Worm (Caenorhabditis elegans) whole organism, mixed stage, embryonic: ENCODE results near the gene nhr-12.

ENCODE experiments used
- M03D4.4 ChIP-seq: sonication (generic microtip); optimal IDR thresholded peaks from 2 replicates; lab custom pipeline; 2017; ENCODE audit warnings: mild to moderate bottlenecking, missing genetic modification characterization, missing compliant biosample characterization
- bed-3 ChIP-seq: fragments of 200-800 bp; sonication (Bioruptor generic); optimal IDR thresholded peaks from 3 replicates; lab custom pipeline; 2018; ENCODE audit warnings: mild to moderate bottlenecking, missing genetic modification characterization, moderate library complexity, missing compliant biosample characterization
- blmp-1 ChIP-seq: fragments of 150-350 bp; optimal IDR thresholded peaks from 2 replicates; lab custom pipeline; 2014; ENCODE audit warnings: missing biosample characterization, missing genetic modification characterization
- ceh-39 ChIP-seq: fragments of 150-350 bp; optimal IDR thresholded peaks from 2 replicates; lab custom pipeline; 2014; ENCODE audit warnings: missing biosample characterization, missing genetic modification characterization
- ceh-83 ChIP-seq: fragments of 200-800 bp; sonication (Bioruptor generic); optimal IDR thresholded peaks from 2 replicates; lab custom pipeline; 2018; ENCODE audit warnings: mild to moderate bottlenecking, missing genetic modification characterization, missing compliant biosample characterization
- ces-1 ChIP-seq: fragments of 150-350 bp; optimal IDR thresholded peaks from 2 replicates; lab custom pipeline; 2014; ENCODE audit warnings: missing biosample characterization, missing genetic modification reagents, missing genetic modification characterization
- drap-1 ChIP-seq: fragments of 200-800 bp; sonication (Bioruptor generic); optimal IDR thresholded peaks from 3 replicates; lab custom pipeline; 2018; ENCODE audit warnings: mild to moderate bottlenecking, missing genetic modification characterization, missing compliant biosample characterization
- elt-1 ChIP-seq: sonication (generic microtip); optimal IDR thresholded peaks from 2 replicates; lab custom pipeline; 2017; ENCODE audit warnings: missing genetic modification characterization, mild to moderate bottlenecking, missing compliant biosample characterization, antibody characterized with exemption, moderate library complexity, borderline replicate concordance; ENCODE audit not compliant: insufficient read depth
- elt-3 ChIP-seq: fragments of 150-350 bp; optimal IDR thresholded peaks from 2 replicates; lab custom pipeline; 2014; ENCODE audit warnings: missing biosample characterization, missing genetic modification characterization
- flh-1 ChIP-seq: fragments of 200-800 bp; sonication (Bioruptor generic); optimal IDR thresholded peaks from 2 replicates; lab custom pipeline; 2018; ENCODE audit warnings: mild to moderate bottlenecking, missing genetic modification characterization, moderate library complexity, missing compliant biosample characterization
- ham-2 ChIP-seq: fragments of 200-800 bp; sonication (Bioruptor generic); optimal IDR thresholded peaks from 2 replicates; lab custom pipeline; 2018; ENCODE audit warnings: mild to moderate bottlenecking, missing genetic modification characterization, missing compliant biosample characterization
- hlh-1 ChIP-seq: fragments of 150-350 bp; optimal IDR thresholded peaks from 2 replicates; lab custom pipeline; 2014; ENCODE audit warnings: missing biosample characterization, missing genetic modification reagents, missing genetic modification characterization
- lin-13 ChIP-seq: fragments of 150-350 bp; optimal IDR thresholded peaks from 2 replicates; lab custom pipeline; 2014; ENCODE audit warnings: missing biosample characterization, missing genetic modification characterization
- lin-32 ChIP-seq: fragments of 200-800 bp; sonication (Bioruptor generic); optimal IDR thresholded peaks from 2 replicates; lab custom pipeline; 2018; ENCODE audit warnings: mild to moderate bottlenecking, missing genetic modification characterization, missing compliant biosample characterization
- lsy-2 ChIP-seq: fragments of 150-350 bp; optimal IDR thresholded peaks from 2 replicates; lab custom pipeline; 2014; ENCODE audit warnings: missing biosample characterization, missing genetic modification characterization
- mab-5 ChIP-seq: fragments of 150-350 bp; optimal IDR thresholded peaks from 2 replicates; lab custom pipeline; 2014; ENCODE audit warnings: missing biosample characterization, missing genetic modification characterization
- mls-2 ChIP-seq: sonication (generic microtip); optimal IDR thresholded peaks from 2 replicates; lab custom pipeline; 2016; ENCODE audit warnings: mild to moderate bottlenecking, missing genetic modification characterization, moderate library complexity, missing compliant biosample characterization
- nhr-12 ChIP-seq: fragments of 150-350 bp; optimal IDR thresholded peaks from 2 replicates; lab custom pipeline; 2014; ENCODE audit warnings: missing biosample characterization, missing genetic modification characterization
- nhr-2 ChIP-seq: fragments of 150-350 bp; optimal IDR thresholded peaks from 2 replicates; lab custom pipeline; 2014; ENCODE audit warnings: missing biosample characterization, missing genetic modification characterization
- nhr-28 ChIP-seq: fragments of 150-350 bp; optimal IDR thresholded peaks from 2 replicates; lab custom pipeline; 2014; ENCODE audit warnings: missing biosample characterization, missing genetic modification characterization
- pha-4 ChIP-seq: fragments of 150-350 bp; optimal IDR thresholded peaks from 2 replicates; lab custom pipeline; 2018; ENCODE audit warnings: missing biosample characterization, missing genetic modification reagents, missing genetic modification characterization
- sem-2 ChIP-seq: fragments of 200-800 bp; sonication (Bioruptor generic); optimal IDR thresholded peaks from 2 replicates; lab custom pipeline; 2018; ENCODE audit warnings: mild to moderate bottlenecking, missing genetic modification characterization, missing compliant biosample characterization
- sptf-1 ChIP-seq: sonication (generic microtip); optimal IDR thresholded peaks from 2 replicates; lab custom pipeline; 2017; ENCODE audit warnings: mild to moderate bottlenecking, missing genetic modification characterization, moderate library complexity, missing compliant biosample characterization
- tbx-8 ChIP-seq: fragments of 200-800 bp; sonication (Bioruptor generic); optimal IDR thresholded peaks from 2 replicates; lab custom pipeline; 2018; ENCODE audit warnings: mild to moderate bottlenecking, missing genetic modification characterization, moderate library complexity, missing compliant biosample characterization
- unc-120 ChIP-seq: sonication (generic microtip); optimal IDR thresholded peaks from 2 replicates; lab custom pipeline; 2017; ENCODE audit warnings: missing genetic modification characterization, missing compliant biosample characterization; ENCODE audit not compliant: poor library complexity, severe bottlenecking
- unc-39 ChIP-seq: fragments of 150-350 bp; optimal IDR thresholded peaks from 2 replicates; lab custom pipeline; 2014; ENCODE audit warnings: missing biosample characterization, missing genetic modification characterization
- unc-62 ChIP-seq: fragments of 150-350 bp; optimal IDR thresholded peaks from 2 replicates; lab custom pipeline; 2014; ENCODE audit warnings: missing biosample characterization, missing genetic modification reagents, missing genetic modification characterization
- zip-8 ChIP-seq: fragments of 150-350 bp; optimal IDR thresholded peaks from 2 replicates; lab custom pipeline; 2014; ENCODE audit warnings: missing biosample characterization, missing genetic modification characterization

nhr-12 gene

DNA sequence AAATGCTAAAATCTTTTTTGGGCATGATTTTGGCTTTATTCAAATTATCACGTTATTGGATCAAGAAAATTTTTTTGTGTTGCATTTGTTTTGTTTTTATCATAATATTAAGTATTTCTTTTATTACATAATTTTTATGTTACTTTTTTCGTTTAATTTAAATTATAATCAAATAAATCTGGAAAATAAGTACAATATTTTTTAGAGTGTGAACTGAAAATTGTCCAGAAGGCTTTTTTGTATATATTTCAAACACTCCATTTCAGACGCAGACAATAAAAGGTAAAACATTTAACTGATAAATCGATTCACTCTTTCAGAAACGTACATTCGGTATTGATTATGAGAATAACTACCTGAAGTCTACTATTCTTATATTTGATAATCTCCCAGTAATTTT lies 23.5 kb upstream of the nhr-12 start, which contains the start of gene C08B6.11:
Gene C08B6.11, plus strand, starts transcription at position 301 of the 400 bp plus-strand sequence.
- no peak for TF ChIP-seq unc-62 (GFP tag; lab: Kevin White, UChicago)
- no peak for TF ChIP-seq tbx-8
- TF ChIP-seq lin-32 (GFP tag; lab: Kevin White, UChicago): no peak
- TF ChIP-seq M03D4.4 (tag; lab: Kevin White, UChicago): no peak
- TF ChIP-seq mab-5 (tag; lab: Kevin White, UChicago): no peak
- no peak for TF ChIP-seq bed-3
- TF ChIP-seq drap-1: no peak
- no peak for TF ChIP-seq blmp-1 (tag; lab: Kevin White, UChicago)
- no peak for TF ChIP-seq unc-120 (tag; lab: Kevin White, UChicago)
- no peak for TF ChIP-seq ham-2 (GFP tag; lab: Kevin White, UChicago)
- TF ChIP-seq flh-1 (GFP tag; lab: Kevin White, UChicago): no peak
- no peak for TF ChIP-seq zip-8
- TF ChIP-seq nhr-2 (tag; lab: Kevin White, UChicago): no peak
- TF ChIP-seq mls-2 (tag; lab: Kevin White, UChicago): no peak

DNA sequence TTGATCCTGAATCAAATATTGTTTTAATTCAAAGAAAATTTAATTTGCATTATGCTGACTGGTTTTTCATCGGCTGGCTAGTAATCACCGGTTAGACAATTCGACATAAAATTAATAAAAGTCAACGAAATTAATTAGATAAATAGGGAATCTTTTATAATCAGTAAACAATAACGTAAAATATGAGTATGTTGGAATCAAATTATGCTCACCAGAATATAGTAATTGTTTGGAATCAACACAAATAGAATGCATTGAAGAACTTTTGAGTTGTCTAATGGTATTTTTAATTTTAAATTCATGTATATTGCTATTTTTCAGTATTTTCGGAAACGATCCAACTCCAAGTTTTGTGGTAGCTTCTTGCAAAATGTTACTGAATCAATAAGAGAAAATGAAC lies 21.6 kb upstream of the nhr-12 start, which contains the start of gene C08B6.2:
Gene C08B6.2, plus strand, starts transcription at position 301 of the 400 bp plus-strand sequence.
- TF ChIP-seq nhr-2 (tag; lab: Kevin White, UChicago): no peak
- TF ChIP-seq sptf-1: no peak
- TF ChIP-seq blmp-1 (tag; lab: Kevin White, UChicago): no peak
- TF ChIP-seq, all 35 proteins: peak for 0

ce11 chrV:10104785-10105310 lies 21.0 kb upstream of the nhr-12 start, which contains the start of gene ugt-17:
ugt-17 (minus strand) TSS chrV:10104964.
- TF ChIP-seq blmp-1 (tag; lab: Kevin White, UChicago) (no peak), flh-1 (GFP tag; lab: Kevin White, UChicago) (no peak), unc-62 (GFP tag; lab: Kevin White, UChicago) (no peak), nhr-12 (tag; lab: Kevin White, UChicago) (no peak), nhr-28 (tag; lab: Kevin White, UChicago) (no peak), hlh-1 (tag; lab: Kevin White, UChicago) (no peak), sptf-1 (no peak), M03D4.4 (tag; lab: Kevin White, UChicago) (no peak)

ce11 chrV:10103811-10104210 lies 20.0 kb upstream of the nhr-12 start:
- TF ChIP-seq sptf-1: no peak
- TF ChIP-seq mab-5 (tag; lab: Kevin White, UChicago): no peak
- no peak for TF ChIP-seq pha-4
- TF ChIP-seq tbx-8: no peak

DNA sequence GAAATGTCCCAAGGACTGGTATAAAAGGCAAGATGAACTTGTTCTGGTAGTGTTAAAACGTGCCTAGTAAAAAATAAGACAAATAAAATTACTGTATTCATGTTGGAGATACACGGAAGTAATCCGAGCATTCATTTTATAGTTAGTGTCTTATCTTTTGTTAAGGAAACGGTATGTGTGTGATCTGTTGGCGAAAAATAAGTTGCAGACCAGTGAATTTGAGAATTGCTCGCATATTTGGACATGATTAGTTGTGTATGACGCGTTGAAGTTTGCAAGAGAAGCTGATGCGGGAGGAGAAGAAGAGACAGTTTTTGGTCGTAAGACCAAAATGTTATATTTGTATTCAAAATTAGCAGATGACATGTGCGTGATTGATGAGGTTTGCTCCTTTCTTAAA lies 18.1 kb upstream of the nhr-12 start, which contains the start of gene C08B6.14:
Gene C08B6.14, minus strand, starts transcription at position 101 of the 400 bp plus-strand sequence.
- TF ChIP-seq zip-8 (no peak), elt-1 (no peak), blmp-1 (tag; lab: Kevin White, UChicago) (no peak), unc-39 (no peak), nhr-28 (tag; lab: Kevin White, UChicago) (no peak), lsy-2 (tag; lab: Kevin White, UChicago) (no peak), ham-2 (GFP tag; lab: Kevin White, UChicago) (no peak), pha-4 (no peak), unc-62 (GFP tag; lab: Kevin White, UChicago) (no peak), ceh-83 (no peak), ceh-39 (no peak), unc-120 (tag; lab: Kevin White, UChicago) (no peak), tbx-8 (no peak), elt-3 (no peak)

- TF ChIP-seq elt-1 (no peak), ham-2 (GFP tag; lab: Kevin White, UChicago) (no peak), lin-13 (no peak), sem-2 (GFP tag; lab: Kevin White, UChicago) (no peak), lsy-2 (tag; lab: Kevin White, UChicago) (no peak), flh-1 (GFP tag; lab: Kevin White, UChicago) (no peak), nhr-28 (tag; lab: Kevin White, UChicago) (no peak), ces-1 (GFP tag; lab: Kevin White, UChicago) (no peak), unc-39 (no peak), pha-4 (no peak), unc-62 (GFP tag; lab: Kevin White, UChicago) (no peak), nhr-2 (tag; lab: Kevin White, UChicago) (no peak), blmp-1 (tag; lab: Kevin White, UChicago) (no peak), elt-3 (no peak)
These were observed 14.6 kb upstream of the nhr-12 start, which contains the start of gene ugt-47 for ce11 chrV:10098429-10098828. ugt-47 (minus strand) TSS chrV:10098597.
